Worm (Caenorhabditis elegans) whole organism, late embryonic: ENCODE results near the gene Y54G2A.36.
"Not testable (repeated sequence)": the region's sequence is repeated elsewhere in the genome, so short reads cannot be mapped to it uniquely, and the experiment has no call there.

ENCODE experiments used
- C38D4.7 ChIP-seq: fragments of 200-800 bp; sonication (Bioruptor generic); optimal IDR thresholded peaks from 2 replicates; lab custom pipeline; 2018; ENCODE audit warnings: mild to moderate bottlenecking, missing genetic modification characterization, moderate library complexity, missing compliant biosample characterization
- F13H6.1 ChIP-seq: sonication (generic microtip); optimal IDR thresholded peaks from 2 replicates; lab custom pipeline; 2016; ENCODE audit warnings: missing genetic modification characterization, missing compliant biosample characterization
- K02D7.2 ChIP-seq: sonication (generic microtip); optimal IDR thresholded peaks from 2 replicates; lab custom pipeline; 2017; ENCODE audit warnings: mild to moderate bottlenecking, missing genetic modification characterization, missing compliant biosample characterization
- Y22D7AL.16 ChIP-seq: sonication (generic microtip); optimal IDR thresholded peaks from 2 replicates; lab custom pipeline; 2016; ENCODE audit warnings: missing genetic modification characterization, missing compliant biosample characterization
- ahr-1 ChIP-seq: sonication (generic microtip); optimal IDR thresholded peaks from 2 replicates; lab custom pipeline; 2016; ENCODE audit warnings: missing genetic modification characterization, missing compliant biosample characterization
- ama-1 ChIP-seq: fragments of 150-350 bp; optimal IDR thresholded peaks from 2 replicates; lab custom pipeline; 2014
- ceh-14 ChIP-seq: sonication (generic microtip); optimal IDR thresholded peaks from 2 replicates; lab custom pipeline; 2016; ENCODE audit warnings: missing genotype, missing genetic modification characterization, missing compliant biosample characterization
- ceh-34 ChIP-seq: sonication (generic microtip); optimal IDR thresholded peaks from 2 replicates; lab custom pipeline; 2016; ENCODE audit warnings: mild to moderate bottlenecking, missing genetic modification characterization, missing compliant biosample characterization
- ceh-45 ChIP-seq: fragments of 200-800 bp; sonication (Bioruptor generic); IDR thresholded peaks from 2 replicates; pipeline ENCODE4 v1.3.6; 2022; ENCODE audit warnings: missing genetic modification reagents, missing genetic modification characterization, missing compliant biosample characterization
- ceh-48 ChIP-seq: sonication (generic microtip); optimal IDR thresholded peaks from 2 replicates; lab custom pipeline; 2016; ENCODE audit warnings: missing genetic modification characterization, inconsistent platforms, missing compliant biosample characterization
- dmd-4 ChIP-seq: sonication (generic microtip); optimal IDR thresholded peaks from 2 replicates; lab custom pipeline; 2016; ENCODE audit warnings: borderline replicate concordance, missing genetic modification characterization, missing compliant biosample characterization
- dve-1 ChIP-seq: sonication (generic microtip); optimal IDR thresholded peaks from 2 replicates; lab custom pipeline; 2017; ENCODE audit warnings: antibody characterized with exemption, mild to moderate bottlenecking, missing genetic modification characterization, missing compliant biosample characterization
- eyg-1 ChIP-seq: sonication (generic microtip); optimal IDR thresholded peaks from 2 replicates; lab custom pipeline; 2016; ENCODE audit warnings: missing genotype, missing genetic modification characterization, missing compliant biosample characterization
- fax-1 ChIP-seq: sonication (generic microtip); optimal IDR thresholded peaks from 2 replicates; lab custom pipeline; 2016; ENCODE audit warnings: missing genotype, missing genetic modification characterization, missing compliant biosample characterization
- hlh-13 ChIP-seq: fragments of 200-800 bp; sonication (Bioruptor generic); optimal IDR thresholded peaks from 2 replicates; lab custom pipeline; 2018; ENCODE audit warnings: mild to moderate bottlenecking, missing genetic modification characterization, missing compliant biosample characterization
- hlh-6 ChIP-seq: sonication (generic microtip); optimal IDR thresholded peaks from 2 replicates; lab custom pipeline; 2016; ENCODE audit warnings: missing genotype, missing genetic modification characterization, missing compliant biosample characterization
- lim-6 ChIP-seq: sonication (generic microtip); optimal IDR thresholded peaks from 2 replicates; lab custom pipeline; 2016; ENCODE audit warnings: missing genetic modification characterization, missing compliant biosample characterization
- lin-11 ChIP-seq: fragments of 200-800 bp; sonication (Bioruptor generic); optimal IDR thresholded peaks from 2 replicates; lab custom pipeline; 2018; ENCODE audit warnings: mild to moderate bottlenecking, missing genetic modification characterization, missing compliant biosample characterization
- madf-2 ChIP-seq: sonication (generic microtip); optimal IDR thresholded peaks from 2 replicates; lab custom pipeline; 2017; ENCODE audit warnings: missing genetic modification characterization, missing compliant biosample characterization
- nfya-1 ChIP-seq: sonication (generic microtip); optimal IDR thresholded peaks from 2 replicates; lab custom pipeline; 2017; ENCODE audit warnings: missing genetic modification characterization, mild to moderate bottlenecking, missing compliant biosample characterization, antibody characterized with exemption, moderate library complexity
- nhr-11 ChIP-seq: fragments of 150-350 bp; optimal IDR thresholded peaks from 2 replicates; lab custom pipeline; 2014; ENCODE audit warnings: missing biosample characterization, missing genetic modification characterization
- nhr-232 ChIP-seq: sonication (generic microtip); optimal IDR thresholded peaks from 2 replicates; lab custom pipeline; 2016; ENCODE audit warnings: missing genetic modification characterization, missing compliant biosample characterization
- odd-2 ChIP-seq: sonication (generic microtip); optimal IDR thresholded peaks from 2 replicates; lab custom pipeline; 2017; ENCODE audit warnings: antibody characterized with exemption, mild to moderate bottlenecking, missing genetic modification characterization, missing compliant biosample characterization
- pag-3 ChIP-seq: sonication (generic microtip); optimal IDR thresholded peaks from 2 replicates; lab custom pipeline; 2016; ENCODE audit warnings: missing compliant biosample characterization, missing genetic modification characterization, borderline replicate concordance
- pat-9 ChIP-seq: fragments of 200-800 bp; sonication (Bioruptor generic); optimal IDR thresholded peaks from 2 replicates; lab custom pipeline; 2018; ENCODE audit warnings: mild to moderate bottlenecking, missing genetic modification characterization, moderate library complexity, missing compliant biosample characterization
- pax-1 ChIP-seq: fragments of 150-350 bp; optimal IDR thresholded peaks from 2 replicates; lab custom pipeline; 2014; ENCODE audit warnings: missing biosample characterization, missing genetic modification characterization
- pqm-1 ChIP-seq: sonication (generic microtip); optimal IDR thresholded peaks from 2 replicates; lab custom pipeline; 2016; ENCODE audit warnings: missing genetic modification characterization, missing compliant biosample characterization
- pros-1 ChIP-seq: fragments of 150-350 bp; optimal IDR thresholded peaks from 2 replicates; lab custom pipeline; 2014; ENCODE audit warnings: missing biosample characterization, missing genetic modification reagents, missing genetic modification characterization
- ref-2 ChIP-seq: sonication (generic microtip); optimal IDR thresholded peaks from 2 replicates; lab custom pipeline; 2016; ENCODE audit warnings: missing genetic modification characterization, missing compliant biosample characterization
- sdc-2 ChIP-seq: sonication (generic microtip); optimal IDR thresholded peaks from 2 replicates; lab custom pipeline; 2016; ENCODE audit warnings: missing genotype, missing genetic modification characterization, missing compliant biosample characterization
- sox-2 ChIP-seq: fragments of 200-800 bp; sonication (Bioruptor generic); IDR thresholded peaks from 2 replicates; pipeline ENCODE4 v1.3.6; 2022; ENCODE audit warnings: missing genetic modification reagents, missing genetic modification characterization, missing compliant biosample characterization
- tbx-7 ChIP-seq: sonication (generic microtip); optimal IDR thresholded peaks from 2 replicates; lab custom pipeline; 2016; ENCODE audit warnings: missing genotype, missing genetic modification characterization, missing compliant biosample characterization
- unc-42 ChIP-seq: sonication (generic microtip); optimal IDR thresholded peaks from 2 replicates; lab custom pipeline; 2016; ENCODE audit warnings: missing genotype, missing genetic modification characterization, missing compliant biosample characterization
- unc-55 ChIP-seq: sonication (generic microtip); optimal IDR thresholded peaks from 2 replicates; lab custom pipeline; 2017; ENCODE audit warnings: missing biosample characterization, missing genetic modification reagents, missing genetic modification characterization
- unc-86 ChIP-seq: sonication (generic microtip); optimal IDR thresholded peaks from 2 replicates; lab custom pipeline; 2016; ENCODE audit warnings: missing genetic modification characterization, missing compliant biosample characterization
- ztf-16 ChIP-seq: sonication (generic microtip); optimal IDR thresholded peaks from 2 replicates; lab custom pipeline; 2017; ENCODE audit warnings: missing genetic modification characterization, missing compliant biosample characterization

Y54G2A.36 gene

DNA sequence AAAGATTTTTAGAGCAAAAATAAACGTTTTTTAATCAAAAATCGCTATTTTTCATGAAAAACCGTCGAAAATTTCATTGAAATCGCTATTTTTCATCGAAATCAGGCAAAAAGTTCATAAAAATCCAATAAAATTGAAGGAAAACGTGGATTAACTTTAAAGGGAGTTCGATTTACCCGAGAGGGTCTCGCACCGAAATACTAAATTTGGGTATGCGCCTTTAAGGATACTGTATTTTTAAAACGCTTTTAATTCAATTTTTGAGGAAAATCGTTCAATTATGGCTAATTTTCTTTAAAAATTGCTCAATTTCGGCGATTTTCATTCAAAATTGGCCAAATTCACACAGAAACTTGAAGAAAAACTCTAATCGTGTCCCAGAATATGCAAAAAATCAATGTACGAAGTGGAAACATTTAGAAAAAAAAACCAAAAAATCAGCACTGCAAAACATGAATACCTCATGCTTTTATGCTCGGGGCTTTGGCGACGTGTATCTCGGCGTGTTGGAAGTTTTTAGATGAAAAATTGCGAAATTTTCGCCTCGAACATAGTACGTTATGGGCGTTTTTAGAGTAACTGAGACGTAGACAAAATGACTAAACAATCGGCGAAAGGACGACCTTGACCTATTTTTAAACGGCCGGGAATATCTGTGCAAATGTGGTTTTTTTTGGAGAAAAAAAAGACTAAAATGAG, 4.6 kb upstream of the Y54G2A.36 start:
- TF ChIP-seq Y22D7AL.16, result no peak
- no peak for TF ChIP-seq ahr-1 (tag; lab: Kevin White, UChicago)
- no peak for TF ChIP-seq lin-11 (tag; lab: Kevin White, UChicago)
- no peak for TF ChIP-seq ceh-14
- TF ChIP-seq ama-1 (lab: Kevin White, UChicago), result no peak
- TF ChIP-seq pat-9 (tag; lab: Kevin White, UChicago), result no peak
- no peak for TF ChIP-seq K02D7.2 (tag; lab: Kevin White, UChicago)
- TF ChIP-seq lim-6, result no peak
- no peak for TF ChIP-seq hlh-6 (tag; lab: Kevin White, UChicago)
- no peak for TF ChIP-seq tbx-7 (tag; lab: Kevin White, UChicago)
- no peak for TF ChIP-seq sdc-2 (tag; lab: Kevin White, UChicago)
- no peak for TF ChIP-seq dmd-4
- TF ChIP-seq F13H6.1, result no peak
- TF ChIP-seq ztf-16, result no peak
- TF ChIP-seq eyg-1 (tag; lab: Kevin White, UChicago), result no peak

ce11 chrIV:2893486-2893842, 4.0 kb upstream of the Y54G2A.36 start:
- TF ChIP-seq hlh-6 (tag; lab: Kevin White, UChicago), result no peak
- no peak for TF ChIP-seq pqm-1
- TF ChIP-seq hlh-13, result no peak
- no peak for TF ChIP-seq C38D4.7 (GFP tag; lab: Kevin White, UChicago)
- no peak for TF ChIP-seq pag-3
- no peak for TF ChIP-seq ahr-1 (tag; lab: Kevin White, UChicago)
- no peak for TF ChIP-seq fax-1 (tag; lab: Kevin White, UChicago)
- TF ChIP-seq ceh-14, result no peak
- TF ChIP-seq unc-42 (tag; lab: Kevin White, UChicago), result no peak
- TF ChIP-seq pros-1 (tag; lab: Kevin White, UChicago), result no peak
- TF ChIP-seq madf-2 (tag; lab: Kevin White, UChicago), result no peak
- no peak for TF ChIP-seq sdc-2 (tag; lab: Kevin White, UChicago)
- no peak for TF ChIP-seq pax-1 (tag; lab: Kevin White, UChicago)
- TF ChIP-seq eyg-1 (tag; lab: Kevin White, UChicago), result no peak
- TF ChIP-seq unc-86 (tag; lab: Kevin White, UChicago), result no peak
- TF ChIP-seq dve-1 (tag; lab: Kevin White, UChicago), result no peak
- TF ChIP-seq odd-2 (tag; lab: Kevin White, UChicago), result no peak
- no peak for TF ChIP-seq unc-55
- TF ChIP-seq nhr-232 (tag; lab: Kevin White, UChicago), result no peak

ce11 chrIV:2894630-2895029, 2.9 kb upstream of the Y54G2A.36 start, which contains the start of gene Y54G2A.19:
Y54G2A.19 (minus strand) TSS chrIV:2894730.
- not testable (repeated sequence) for TF ChIP-seq C38D4.7 (GFP tag; lab: Kevin White, UChicago); ceh-14; ceh-34 (tag; lab: Kevin White, UChicago)

DNA sequence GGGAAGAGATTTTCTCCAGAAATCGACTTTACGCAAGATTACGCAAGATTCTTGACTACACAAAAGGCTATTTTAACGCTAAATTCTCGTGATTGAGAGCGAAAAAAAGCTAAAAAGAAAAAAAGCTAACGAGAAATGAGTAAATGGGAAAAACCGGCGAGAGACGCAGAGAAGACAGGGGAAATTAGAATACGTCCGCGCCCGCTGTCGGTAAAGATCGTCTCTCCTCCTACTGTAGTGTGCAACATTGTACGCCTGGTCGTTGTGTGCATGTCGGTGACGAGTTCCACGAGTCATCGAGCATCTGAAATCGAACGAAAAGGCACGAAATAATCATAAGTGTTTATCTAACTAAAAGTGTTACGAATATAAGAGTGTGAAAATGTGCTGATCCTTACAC, 17.1 kb downstream of the Y54G2A.36 start:
- TF ChIP-seq ceh-14 (no peak), nhr-11 (tag; lab: Kevin White, UChicago) (no peak)

DNA sequence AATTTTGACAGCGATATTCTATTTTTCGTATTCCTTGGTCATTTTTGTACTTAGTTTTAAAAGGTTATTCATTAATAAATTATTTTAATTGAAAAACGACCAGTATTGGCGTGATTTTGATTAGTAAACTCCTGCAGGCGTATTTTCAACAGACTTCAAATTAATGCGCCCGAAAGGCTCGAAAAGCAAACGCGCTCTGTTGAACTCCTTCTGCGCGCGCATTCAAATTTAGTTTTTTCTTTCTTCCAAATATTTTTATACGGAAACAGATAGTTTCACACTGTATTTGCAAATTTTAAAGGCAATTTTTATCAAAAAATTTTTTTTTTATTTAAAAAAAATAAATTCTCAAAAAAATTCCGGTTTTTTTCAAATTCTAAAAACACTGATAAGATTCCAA, 18.5 kb downstream of the Y54G2A.36 start:
- no peak for TF ChIP-seq ceh-48
- TF ChIP-seq sox-2 (GFP tag; lab: Robert Waterston, UW), result no peak
- TF ChIP-seq ref-2, result no peak
- no peak for TF ChIP-seq nfya-1
- TF ChIP-seq pax-1 (tag; lab: Kevin White, UChicago), result no peak
- no peak for TF ChIP-seq ceh-45
- TF ChIP-seq, all 69 proteins: peak for 0
